Worm (Caenorhabditis elegans) whole organism, late embryonic: ENCODE results near the gene spe-44.
"Not testable (repeated sequence)": the region's sequence is repeated elsewhere in the genome, so short reads cannot be mapped to it uniquely, and the experiment has no call there.

Experiments
- F13H6.1 ChIP-seq: sonication (generic microtip); optimal IDR thresholded peaks from 2 replicates; lab custom pipeline; 2016; ENCODE audit warnings: missing genetic modification characterization, missing compliant biosample characterization
- K02D7.2 ChIP-seq: sonication (generic microtip); optimal IDR thresholded peaks from 2 replicates; lab custom pipeline; 2017; ENCODE audit warnings: mild to moderate bottlenecking, missing genetic modification characterization, missing compliant biosample characterization
- T23F11.4 ChIP-seq: fragments of 200-800 bp; sonication (Bioruptor generic); optimal IDR thresholded peaks from 2 replicates; lab custom pipeline; 2018; ENCODE audit warnings: mild to moderate bottlenecking, missing genetic modification characterization, missing compliant biosample characterization
- Y22D7AL.16 ChIP-seq: sonication (generic microtip); optimal IDR thresholded peaks from 2 replicates; lab custom pipeline; 2016; ENCODE audit warnings: missing genetic modification characterization, missing compliant biosample characterization
- ama-1 ChIP-seq: fragments of 150-350 bp; optimal IDR thresholded peaks from 2 replicates; lab custom pipeline; 2014
- ceh-18 ChIP-seq: sonication (generic microtip); optimal IDR thresholded peaks from 2 replicates; lab custom pipeline; 2016; ENCODE audit warnings: missing genetic modification characterization, missing compliant biosample characterization
- ceh-2 ChIP-seq: sonication (generic microtip); optimal IDR thresholded peaks from 2 replicates; lab custom pipeline; 2016; ENCODE audit warnings: missing genotype, missing genetic modification characterization, missing compliant biosample characterization
- ceh-22 ChIP-seq: sonication (generic microtip); optimal IDR thresholded peaks from 2 replicates; lab custom pipeline; 2017; ENCODE audit warnings: missing biosample characterization, missing genetic modification characterization
- ceh-30 ChIP-seq: fragments of 150-350 bp; optimal IDR thresholded peaks from 2 replicates; lab custom pipeline; 2014; ENCODE audit warnings: missing biosample characterization, missing genetic modification characterization
- dve-1 ChIP-seq: sonication (generic microtip); optimal IDR thresholded peaks from 2 replicates; lab custom pipeline; 2017; ENCODE audit warnings: antibody characterized with exemption, mild to moderate bottlenecking, missing genetic modification characterization, missing compliant biosample characterization
- elt-2 ChIP-seq: sonication (generic microtip); optimal IDR thresholded peaks from 2 replicates; lab custom pipeline; 2016; ENCODE audit warnings: missing genetic modification reagents, missing genetic modification characterization, missing compliant biosample characterization
- elt-4 ChIP-seq: sonication (generic microtip); optimal IDR thresholded peaks from 2 replicates; lab custom pipeline; 2016; ENCODE audit warnings: missing genetic modification characterization, missing compliant biosample characterization
- ets-4 ChIP-seq: sonication (generic microtip); optimal IDR thresholded peaks from 2 replicates; lab custom pipeline; 2016; ENCODE audit warnings: missing genetic modification characterization, missing compliant biosample characterization
- fkh-6 ChIP-seq: sonication (generic microtip); optimal IDR thresholded peaks from 2 replicates; lab custom pipeline; 2016; ENCODE audit warnings: missing genetic modification characterization, missing compliant biosample characterization
- hlh-30 ChIP-seq: sonication (generic microtip); optimal IDR thresholded peaks from 2 replicates; lab custom pipeline; 2017; ENCODE audit warnings: antibody characterized with exemption, missing genetic modification characterization, missing compliant biosample characterization; ENCODE audit not compliant: insufficient read depth
- hlh-6 ChIP-seq: sonication (generic microtip); optimal IDR thresholded peaks from 2 replicates; lab custom pipeline; 2016; ENCODE audit warnings: missing genotype, missing genetic modification characterization, missing compliant biosample characterization
- hlh-8 ChIP-seq: sonication (generic microtip); optimal IDR thresholded peaks from 2 replicates; lab custom pipeline; 2016; ENCODE audit warnings: missing genotype, missing genetic modification characterization, missing compliant biosample characterization
- lin-11 ChIP-seq: fragments of 200-800 bp; sonication (Bioruptor generic); optimal IDR thresholded peaks from 2 replicates; lab custom pipeline; 2018; ENCODE audit warnings: mild to moderate bottlenecking, missing genetic modification characterization, missing compliant biosample characterization
- nhr-11 ChIP-seq: fragments of 150-350 bp; optimal IDR thresholded peaks from 2 replicates; lab custom pipeline; 2014; ENCODE audit warnings: missing biosample characterization, missing genetic modification characterization
- odd-2 ChIP-seq: sonication (generic microtip); optimal IDR thresholded peaks from 2 replicates; lab custom pipeline; 2017; ENCODE audit warnings: antibody characterized with exemption, mild to moderate bottlenecking, missing genetic modification characterization, missing compliant biosample characterization
- pag-3 ChIP-seq: sonication (generic microtip); optimal IDR thresholded peaks from 2 replicates; lab custom pipeline; 2016; ENCODE audit warnings: missing compliant biosample characterization, missing genetic modification characterization, borderline replicate concordance
- pat-9 ChIP-seq: fragments of 200-800 bp; sonication (Bioruptor generic); optimal IDR thresholded peaks from 2 replicates; lab custom pipeline; 2018; ENCODE audit warnings: mild to moderate bottlenecking, missing genetic modification characterization, moderate library complexity, missing compliant biosample characterization
- pha-2 ChIP-seq: sonication (generic microtip); optimal IDR thresholded peaks from 2 replicates; lab custom pipeline; 2017; ENCODE audit warnings: mild to moderate bottlenecking, missing genetic modification characterization, missing compliant biosample characterization
- pha-4 ChIP-seq: fragments of 150-350 bp; optimal IDR thresholded peaks from 2 replicates; lab custom pipeline; 2018; ENCODE audit warnings: missing biosample characterization, missing genetic modification reagents, missing genetic modification characterization
- pqm-1 ChIP-seq: sonication (generic microtip); optimal IDR thresholded peaks from 2 replicates; lab custom pipeline; 2016; ENCODE audit warnings: missing genetic modification characterization, missing compliant biosample characterization
- sox-2 ChIP-seq: fragments of 200-800 bp; sonication (Bioruptor generic); IDR thresholded peaks from 2 replicates; pipeline ENCODE4 v1.3.6; 2022; ENCODE audit warnings: missing genetic modification reagents, missing genetic modification characterization, missing compliant biosample characterization
- syd-9 ChIP-seq: sonication (generic microtip); optimal IDR thresholded peaks from 2 replicates; lab custom pipeline; 2016; ENCODE audit warnings: mild to moderate bottlenecking, missing genetic modification characterization, moderate library complexity, missing compliant biosample characterization
- tbx-7 ChIP-seq: sonication (generic microtip); optimal IDR thresholded peaks from 2 replicates; lab custom pipeline; 2016; ENCODE audit warnings: missing genotype, missing genetic modification characterization, missing compliant biosample characterization
- ttx-3 ChIP-seq: sonication (generic microtip); optimal IDR thresholded peaks from 2 replicates; lab custom pipeline; 2016; ENCODE audit warnings: missing genetic modification reagents, missing genetic modification characterization, missing compliant biosample characterization
- unc-86 ChIP-seq: sonication (generic microtip); optimal IDR thresholded peaks from 2 replicates; lab custom pipeline; 2016; ENCODE audit warnings: missing genetic modification characterization, missing compliant biosample characterization
- zip-5 ChIP-seq: sonication (generic microtip); optimal IDR thresholded peaks from 2 replicates; lab custom pipeline; 2016; ENCODE audit warnings: missing genetic modification characterization, missing compliant biosample characterization
- ztf-16 ChIP-seq: sonication (generic microtip); optimal IDR thresholded peaks from 2 replicates; lab custom pipeline; 2017; ENCODE audit warnings: missing genetic modification characterization, missing compliant biosample characterization

The spe-44 gene

ce11 chrIV:12487194-12487593 lies 33.2 kb upstream of the spe-44 start, which contains the start of gene sru-26 (continued):
- no peak for TF ChIP-seq fkh-6 (tag; lab: Kevin White, UChicago)

ce11 chrIV:12484479-12484878 lies 30.5 kb upstream of the spe-44 start, which contains the start of gene T04A11.4:
TSS of gene T04A11.4 (minus strand) at chrIV:12484579.
- TF ChIP-seq ceh-18 (tag; lab: Kevin White, UChicago); dve-1; fkh-6 (tag; lab: Kevin White, UChicago): not testable (repeated sequence)

- not testable (repeated sequence) for TF ChIP-seq pha-4 (tag; lab: Kevin White, UChicago); syd-9; pha-2 (tag; lab: Kevin White, UChicago)
These were observed 24.7 kb upstream of the spe-44 start, which contains the start of gene igdb-1 for ce11 chrIV:12478711-12479110. TSS of gene igdb-1 (plus strand) at chrIV:12479011.

ce11 chrIV:12476942-12477341 lies 22.9 kb upstream of the spe-44 start, which contains the start of gene T04A11.1:
TSS of gene T04A11.1 (minus strand) at chrIV:12477042.
- not testable (repeated sequence) for TF ChIP-seq T23F11.4; F13H6.1 (tag; lab: Kevin White, UChicago); elt-2

ce11 chrIV:12468359-12468758 lies 14.3 kb upstream of the spe-44 start, which contains the start of gene igdb-2:
TSS of gene igdb-2 (plus strand) at chrIV:12468659.
- TF ChIP-seq sox-2 (GFP tag; lab: Robert Waterston, UW) (no peak), hlh-6 (tag; lab: Kevin White, UChicago) (no peak), elt-2 (no peak), nhr-11 (no peak), ceh-30 (no peak), pag-3 (tag; lab: Kevin White, UChicago) (no peak), ztf-16 (tag; lab: Kevin White, UChicago) (no peak), ceh-22 (no peak), pha-2 (tag; lab: Kevin White, UChicago) (no peak), hlh-8 (tag; lab: Kevin White, UChicago) (no peak), ama-1 (lab: Kevin White, UChicago) (no peak), unc-86 (tag; lab: Kevin White, UChicago) (no peak), F13H6.1 (tag; lab: Kevin White, UChicago) (no peak), Y22D7AL.16 (tag; lab: Kevin White, UChicago) (no peak), lin-11 (tag; lab: Kevin White, UChicago) (no peak), ttx-3 (tag; lab: Kevin White, UChicago) (no peak), zip-5 (tag; lab: Kevin White, UChicago) (no peak), elt-4 (tag; lab: Kevin White, UChicago) (no peak), ceh-2 (tag; lab: Kevin White, UChicago) (no peak), hlh-30 (tag; lab: Kevin White, UChicago) (no peak)
- TF ChIP-seq, all 69 proteins: peak for 0

ce11 chrIV:12467761-12468160 lies 13.7 kb upstream of the spe-44 start:
- TF ChIP-seq tbx-7 (tag; lab: Kevin White, UChicago) (no peak), K02D7.2 (tag; lab: Kevin White, UChicago) (no peak), pag-3 (tag; lab: Kevin White, UChicago) (no peak), hlh-30 (tag; lab: Kevin White, UChicago) (no peak), odd-2 (tag; lab: Kevin White, UChicago) (no peak), pat-9 (tag; lab: Kevin White, UChicago) (no peak), ets-4 (tag; lab: Kevin White, UChicago) (no peak), pqm-1 (no peak)
